Fruit fly (Drosophila melanogaster) whole organism, adult: ENCODE results near the gene Vajk2.
A peak's percentile ranks its signal among the peaks of the same experiment; 100 is the strongest.

Experiments used
- CG11617 ChIP-seq: fragments of 200-800 bp; sonication (Bioruptor generic); optimal IDR thresholded peaks from 2 replicates; lab custom pipeline; 2017; ENCODE audit warnings: mild to moderate bottlenecking, missing biosample characterization, missing genetic modification reagents, missing genetic modification characterization
- CG12768 ChIP-seq: fragments of 200-800 bp; sonication (Bioruptor generic); optimal IDR thresholded peaks from 2 replicates; lab custom pipeline; 2017; ENCODE audit warnings: missing biosample characterization, missing genetic modification characterization, mild to moderate bottlenecking, moderate library complexity, missing genetic modification reagents
- CG14711 ChIP-seq: fragments of 200-800 bp; sonication (Bioruptor generic); optimal IDR thresholded peaks from 2 replicates; lab custom pipeline; 2018; ENCODE audit warnings: missing biosample characterization, mild to moderate bottlenecking, missing genetic modification characterization, moderate library complexity
- CG1620 ChIP-seq: fragments of 200-800 bp; sonication (Bioruptor generic); optimal IDR thresholded peaks from 2 replicates; lab custom pipeline; 2016; ENCODE audit warnings: missing biosample characterization, missing genetic modification characterization
- CG33017 ChIP-seq: fragments of 200-800 bp; sonication (Bioruptor generic); optimal IDR thresholded peaks from 2 replicates; lab custom pipeline; 2018; ENCODE audit warnings: missing biosample characterization, mild to moderate bottlenecking, missing genetic modification characterization, moderate library complexity
- CG5204 ChIP-seq: fragments of 200-800 bp; sonication (Bioruptor generic); optimal IDR thresholded peaks from 2 replicates; lab custom pipeline; 2016; ENCODE audit warnings: missing biosample characterization, missing genetic modification characterization
- CG7045 ChIP-seq: fragments of 200-800 bp; sonication (Bioruptor generic); optimal IDR thresholded peaks from 2 replicates; lab custom pipeline; 2017; ENCODE audit warnings: missing biosample characterization, mild to moderate bottlenecking, missing genetic modification characterization
- CG7101 ChIP-seq: fragments of 200-800 bp; sonication (Bioruptor generic); optimal IDR thresholded peaks from 2 replicates; lab custom pipeline; 2018; ENCODE audit warnings: missing biosample characterization, mild to moderate bottlenecking, missing genetic modification characterization, moderate library complexity
- Clk ChIP-seq: fragments of 200-800 bp; sonication (Bioruptor generic); optimal IDR thresholded peaks from 2 replicates; lab custom pipeline; 2017; ENCODE audit warnings: missing biosample characterization, missing genetic modification characterization
- Crg-1 ChIP-seq: fragments of 200-800 bp; sonication (Bioruptor generic); optimal IDR thresholded peaks from 2 replicates; lab custom pipeline; 2016; ENCODE audit warnings: missing biosample characterization, missing genetic modification characterization
- Hr96 ChIP-seq: fragments of 200-800 bp; sonication (Bioruptor generic); optimal IDR thresholded peaks from 2 replicates; lab custom pipeline; 2016; ENCODE audit warnings: missing biosample characterization, missing genetic modification characterization
- Mnt ChIP-seq: fragments of 200-800 bp; sonication (Bioruptor generic); optimal IDR thresholded peaks from 2 replicates; lab custom pipeline; 2016; ENCODE audit warnings: missing biosample characterization, mild to moderate bottlenecking, missing genetic modification characterization
- bab1 ChIP-seq: fragments of 200-800 bp; sonication (Bioruptor generic); optimal IDR thresholded peaks from 3 replicates; lab custom pipeline; 2019; ENCODE audit warnings: missing biosample characterization, mild to moderate bottlenecking, missing genetic modification characterization, moderate library complexity
- cic ChIP-seq: fragments of 200-800 bp; sonication (Bioruptor generic); optimal IDR thresholded peaks from 2 replicates; lab custom pipeline; 2017; ENCODE audit warnings: missing biosample characterization, mild to moderate bottlenecking, missing genetic modification characterization, moderate library complexity
- cnc ChIP-seq, 2 experiments: fragments of >200 bp; optimal IDR thresholded peaks; 2 replicates each; lab custom pipeline; 2017
- kay ChIP-seq: fragments of 200-800 bp; sonication (Bioruptor generic); peaks from one replicate; lab custom pipeline; 2016; ENCODE audit warnings: missing biosample characterization, missing genetic modification characterization, borderline replicate concordance
- ovo ChIP-seq: fragments of 200-800 bp; sonication (Bioruptor generic); optimal IDR thresholded peaks from 2 replicates; lab custom pipeline; 2016; ENCODE audit warnings: missing biosample characterization, missing genetic modification characterization
- pad ChIP-seq: fragments of 200-800 bp; sonication (Bioruptor generic); optimal IDR thresholded peaks from 3 replicates; lab custom pipeline; 2017; ENCODE audit warnings: missing biosample characterization, missing genetic modification characterization, mild to moderate bottlenecking, moderate library complexity, missing genetic modification reagents
- tj ChIP-seq: fragments of 200-800 bp; sonication (Bioruptor generic); optimal IDR thresholded peaks from 3 replicates; lab custom pipeline; 2017; ENCODE audit warnings: missing biosample characterization, mild to moderate bottlenecking, missing genetic modification characterization, moderate library complexity
- toe ChIP-seq: fragments of 200-800 bp; sonication (Bioruptor generic); optimal IDR thresholded peaks from 2 replicates; lab custom pipeline; 2016; ENCODE audit warnings: missing biosample characterization, missing genetic modification characterization

The Vajk2 gene

DNA sequence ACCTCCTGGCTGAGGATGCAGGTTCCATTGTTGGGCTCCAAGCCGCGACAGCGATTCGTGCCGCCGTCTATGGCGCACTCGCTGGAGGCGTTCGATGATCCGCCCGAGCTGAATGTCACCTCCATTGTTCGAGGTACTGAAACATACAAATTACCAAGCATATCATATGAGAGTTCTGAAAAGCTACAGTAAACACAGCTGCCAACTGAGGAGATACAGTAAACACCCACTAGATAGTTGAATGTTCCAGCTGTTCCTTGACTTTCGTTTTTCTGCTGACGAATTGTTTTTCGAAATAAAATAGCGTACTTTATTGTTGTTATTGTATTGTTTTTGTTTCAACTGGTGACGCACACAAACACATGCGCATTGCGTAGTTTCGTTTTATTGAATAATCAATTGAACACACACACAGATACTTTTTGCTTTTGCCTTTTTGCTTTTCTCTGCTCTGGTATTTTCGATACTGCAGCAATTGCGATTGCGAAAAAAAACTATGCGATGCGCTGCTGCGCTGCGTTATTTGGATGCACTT, 30.6 kb downstream of the Vajk2 start:
- TF ChIP-seq cic (GFP tag; lab: Kevin White, UChicago) (peak; percentile 75), Crg-1 (GFP tag; lab: Kevin White, UChicago) (no peak), tj (GFP tag; lab: Kevin White, UChicago) (peak; percentile 85), CG7101 (no peak), CG33017 (no peak), ovo (GFP tag; lab: Kevin White, UChicago) (no peak), kay (GFP tag; lab: Kevin White, UChicago) (peak; percentile 97), CG7045 (GFP tag; lab: Kevin White, UChicago) (no peak), cnc (optimal IDR thresholded peaks at IDR 0.05; lab: Kevin White, UChicago) (peak in 1 of 2 experiments; percentile 41)

DNA sequence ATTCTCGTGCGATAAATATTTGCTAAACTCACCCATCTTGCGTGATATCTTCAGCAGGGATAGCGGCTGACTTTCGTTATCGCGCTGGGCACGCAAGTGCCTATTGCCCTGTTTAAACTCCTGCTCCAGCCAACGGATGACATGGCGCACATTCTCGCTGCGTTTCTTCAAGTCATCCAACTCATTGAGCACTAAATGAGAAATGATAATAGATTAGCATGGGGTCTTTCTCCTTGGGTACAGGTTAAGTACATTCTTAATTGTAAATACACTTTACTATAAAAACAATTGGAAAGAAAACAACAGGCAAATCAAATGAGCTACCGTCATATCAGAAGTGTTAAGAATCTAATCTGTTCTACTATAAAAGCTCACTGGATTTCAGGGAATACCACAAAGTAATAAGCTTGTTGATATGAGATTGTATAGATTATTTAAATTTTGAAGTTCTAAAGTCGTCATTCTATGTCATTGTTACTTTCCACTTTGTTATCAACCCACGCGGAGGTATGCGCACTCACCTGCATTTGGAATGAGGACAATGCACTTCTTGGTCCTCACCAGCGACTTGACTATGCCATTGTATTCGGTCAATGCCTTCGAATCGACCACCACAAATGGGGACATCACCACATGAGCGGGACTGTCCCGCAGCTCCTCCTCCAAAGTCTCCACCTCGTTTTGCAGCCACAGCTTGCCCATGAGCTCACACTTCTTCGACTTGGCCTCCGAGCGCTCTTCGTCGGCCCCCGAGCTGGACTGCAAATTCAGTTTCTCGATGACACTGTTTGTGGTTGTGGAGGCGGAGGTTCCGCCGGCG, 34.2 kb downstream of the Vajk2 start:
- TF ChIP-seq cic (GFP tag; lab: Kevin White, UChicago) = peak; percentile 92
- no peak for TF ChIP-seq CG11617 (GFP tag; lab: Kevin White, UChicago)

DNA sequence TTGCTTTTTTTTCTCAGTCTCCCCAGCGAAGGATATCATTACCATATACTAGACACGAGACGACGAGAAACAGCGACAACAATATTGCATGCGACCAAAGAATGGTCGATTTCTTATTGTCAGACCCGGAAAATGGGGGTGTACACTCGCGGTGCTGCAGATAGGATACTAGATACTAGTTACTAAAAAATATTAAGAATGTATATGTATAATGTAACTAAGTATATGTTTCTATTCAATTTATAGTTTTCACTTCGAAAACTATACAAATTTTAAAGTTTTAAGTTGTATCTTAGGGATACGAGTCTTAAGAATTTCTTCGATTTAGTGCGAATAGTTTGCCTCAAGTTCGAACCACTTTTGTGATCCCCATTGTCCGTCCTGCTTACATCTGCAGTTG, 41.1 kb downstream of the Vajk2 start:
- TF ChIP-seq pad (no peak), tj (GFP tag; lab: Kevin White, UChicago) (no peak), CG7045 (GFP tag; lab: Kevin White, UChicago) (peak; percentile 10)

DNA sequence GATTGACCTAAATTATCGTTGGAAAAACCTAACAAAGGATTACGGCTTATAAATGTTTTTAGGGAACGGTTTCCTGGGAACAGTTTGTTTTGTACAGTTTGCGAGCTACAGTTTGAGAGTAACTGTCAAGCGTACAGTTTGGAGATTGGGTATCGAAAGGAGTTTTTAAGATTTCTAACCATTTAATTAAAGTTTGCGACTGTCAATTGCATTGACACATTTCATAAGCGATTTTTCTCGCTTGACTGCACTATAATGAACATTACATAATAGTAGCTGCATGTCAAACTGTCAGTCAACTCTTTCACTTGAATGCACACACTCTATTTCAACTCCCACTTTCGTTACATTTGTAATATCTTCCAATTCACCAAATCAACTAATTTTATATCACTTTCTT, 41.7 kb downstream of the Vajk2 start:
- TF ChIP-seq CG7101 = no peak
- TF ChIP-seq CG14711 = no peak
- no peak for TF ChIP-seq Clk (GFP tag; lab: Kevin White, UChicago)
- no peak for TF ChIP-seq Mnt (GFP tag; lab: Kevin White, UChicago)
- TF ChIP-seq tj (GFP tag; lab: Kevin White, UChicago) = no peak
- no peak for TF ChIP-seq Crg-1 (GFP tag; lab: Kevin White, UChicago)
- TF ChIP-seq cnc (optimal IDR thresholded peaks at IDR 0.05; lab: Kevin White, UChicago) = no peak

DNA sequence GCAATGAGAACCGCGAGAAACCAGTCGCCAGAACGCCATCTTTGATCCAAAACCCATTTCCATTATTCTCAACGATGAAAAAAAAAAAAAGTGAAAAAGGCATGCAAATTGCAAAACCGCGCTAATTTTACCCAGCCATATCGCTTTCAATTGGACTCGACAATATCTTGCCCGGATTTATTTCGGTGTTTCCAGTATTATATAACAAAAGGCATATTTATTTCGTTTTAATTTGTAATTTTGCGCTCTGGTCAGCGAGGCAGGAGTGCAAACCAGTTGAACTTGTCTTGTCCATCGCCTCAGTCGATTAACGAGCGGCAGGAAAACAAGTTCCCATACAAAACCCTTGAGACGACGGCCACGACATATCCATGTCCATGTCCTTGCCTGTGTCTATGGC, 44.6 kb downstream of the Vajk2 start:
- TF ChIP-seq Clk (GFP tag; lab: Kevin White, UChicago) (no peak), bab1 (GFP tag; lab: Kevin White, UChicago) (no peak), pad (no peak), ovo (GFP tag; lab: Kevin White, UChicago) (no peak), Crg-1 (GFP tag; lab: Kevin White, UChicago) (no peak), kay (GFP tag; lab: Kevin White, UChicago) (no peak), CG33017 (no peak), CG7045 (GFP tag; lab: Kevin White, UChicago) (no peak), tj (GFP tag; lab: Kevin White, UChicago) (no peak), CG5204 (GFP tag; lab: Kevin White, UChicago) (no peak), CG14711 (no peak), cnc (optimal IDR thresholded peaks at IDR 0.05; lab: Kevin White, UChicago) (no peak), CG7101 (no peak), Hr96 (GFP tag; lab: Kevin White, UChicago) (no peak), CG1620 (GFP tag; lab: Kevin White, UChicago) (no peak), CG11617 (GFP tag; lab: Kevin White, UChicago) (no peak), toe (GFP tag; lab: Kevin White, UChicago) (no peak), cic (GFP tag; lab: Kevin White, UChicago) (no peak), CG12768 (GFP tag; lab: Kevin White, UChicago) (no peak), Mnt (GFP tag; lab: Kevin White, UChicago) (no peak)

DNA sequence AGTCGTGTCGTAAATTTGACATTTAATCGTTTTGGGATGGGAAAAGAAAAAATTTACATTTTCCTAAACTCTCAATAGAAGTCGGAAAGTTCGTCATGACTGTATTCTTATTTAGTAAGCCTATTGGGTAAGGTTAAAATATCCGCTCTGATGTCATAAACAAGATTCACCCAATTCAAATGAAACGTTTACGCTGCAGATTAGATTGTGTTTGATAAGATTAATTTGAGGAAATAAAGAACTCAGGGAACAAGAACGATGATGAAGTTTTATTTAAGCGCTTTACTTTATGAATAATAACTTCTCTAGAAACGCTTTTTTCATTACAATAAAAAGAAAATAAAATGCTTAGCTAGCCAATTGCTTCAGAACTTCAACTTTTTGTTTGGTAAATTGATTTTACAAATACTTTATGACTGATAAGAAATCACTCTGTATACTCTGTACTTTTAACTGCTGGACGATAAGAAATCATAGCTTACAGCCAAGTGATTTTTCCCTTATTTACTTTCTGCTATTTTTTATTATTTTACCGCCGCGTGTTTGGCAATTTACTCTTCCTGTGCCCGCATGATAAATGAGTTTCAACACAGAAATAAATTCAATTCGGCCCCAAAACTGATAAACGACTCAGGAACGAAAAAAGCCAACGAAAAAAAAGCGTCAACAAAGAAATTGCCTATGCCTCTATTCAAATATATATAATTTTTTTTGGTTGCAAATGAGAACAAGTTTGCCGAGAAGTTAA, 48.0 kb downstream of the Vajk2 start:
- TF ChIP-seq kay (GFP tag; lab: Kevin White, UChicago) = peak; percentile 87
- peak; percentile 26 for TF ChIP-seq CG12768 (GFP tag; lab: Kevin White, UChicago)
- TF ChIP-seq CG14711 = no peak
- peak; percentile 8 for TF ChIP-seq CG7045 (GFP tag; lab: Kevin White, UChicago)
- no peak for TF ChIP-seq Crg-1 (GFP tag; lab: Kevin White, UChicago)
- TF ChIP-seq CG33017 = no peak
- peak; percentile 2 for TF ChIP-seq Mnt (GFP tag; lab: Kevin White, UChicago)
- peak; percentile 72 for TF ChIP-seq cic (GFP tag; lab: Kevin White, UChicago)
- no peak for TF ChIP-seq CG7101
